Worm (Caenorhabditis elegans) whole organism, mixed stage, embryonic: Measurements from ENCODE around the gene xpc-1.
A peak's percentile ranks its signal among the peaks of the same experiment; 100 is the strongest.

ENCODE experiments used
- M03D4.4 ChIP-seq: sonication (generic microtip); optimal IDR thresholded peaks from 2 replicates; lab custom pipeline; 2017; ENCODE audit warnings: mild to moderate bottlenecking, missing genetic modification characterization, missing compliant biosample characterization
- bed-3 ChIP-seq: fragments of 200-800 bp; sonication (Bioruptor generic); optimal IDR thresholded peaks from 3 replicates; lab custom pipeline; 2018; ENCODE audit warnings: mild to moderate bottlenecking, missing genetic modification characterization, moderate library complexity, missing compliant biosample characterization
- blmp-1 ChIP-seq: fragments of 150-350 bp; optimal IDR thresholded peaks from 2 replicates; lab custom pipeline; 2014; ENCODE audit warnings: missing biosample characterization, missing genetic modification characterization
- ceh-39 ChIP-seq: fragments of 150-350 bp; optimal IDR thresholded peaks from 2 replicates; lab custom pipeline; 2014; ENCODE audit warnings: missing biosample characterization, missing genetic modification characterization
- ceh-43 ChIP-seq: fragments of 200-800 bp; sonication (Bioruptor generic); optimal IDR thresholded peaks from 2 replicates; lab custom pipeline; 2018; ENCODE audit warnings: mild to moderate bottlenecking, missing genetic modification characterization, moderate library complexity, missing compliant biosample characterization
- ceh-83 ChIP-seq: fragments of 200-800 bp; sonication (Bioruptor generic); optimal IDR thresholded peaks from 2 replicates; lab custom pipeline; 2018; ENCODE audit warnings: mild to moderate bottlenecking, missing genetic modification characterization, missing compliant biosample characterization
- ces-1 ChIP-seq: fragments of 150-350 bp; optimal IDR thresholded peaks from 2 replicates; lab custom pipeline; 2014; ENCODE audit warnings: missing biosample characterization, missing genetic modification reagents, missing genetic modification characterization
- cnd-1 ChIP-seq: fragments of 200-800 bp; sonication (Bioruptor generic); optimal IDR thresholded peaks from 2 replicates; lab custom pipeline; 2018; ENCODE audit warnings: mild to moderate bottlenecking, missing genetic modification characterization, missing compliant biosample characterization
- elt-1 ChIP-seq: sonication (generic microtip); optimal IDR thresholded peaks from 2 replicates; lab custom pipeline; 2017; ENCODE audit warnings: missing genetic modification characterization, mild to moderate bottlenecking, missing compliant biosample characterization, antibody characterized with exemption, moderate library complexity, borderline replicate concordance; ENCODE audit not compliant: insufficient read depth
- elt-3 ChIP-seq: fragments of 150-350 bp; optimal IDR thresholded peaks from 2 replicates; lab custom pipeline; 2014; ENCODE audit warnings: missing biosample characterization, missing genetic modification characterization
- flh-1 ChIP-seq: fragments of 200-800 bp; sonication (Bioruptor generic); optimal IDR thresholded peaks from 2 replicates; lab custom pipeline; 2018; ENCODE audit warnings: mild to moderate bottlenecking, missing genetic modification characterization, moderate library complexity, missing compliant biosample characterization
- ham-2 ChIP-seq: fragments of 200-800 bp; sonication (Bioruptor generic); optimal IDR thresholded peaks from 2 replicates; lab custom pipeline; 2018; ENCODE audit warnings: mild to moderate bottlenecking, missing genetic modification characterization, missing compliant biosample characterization
- hlh-1 ChIP-seq: fragments of 150-350 bp; optimal IDR thresholded peaks from 2 replicates; lab custom pipeline; 2014; ENCODE audit warnings: missing biosample characterization, missing genetic modification reagents, missing genetic modification characterization
- lin-13 ChIP-seq: fragments of 150-350 bp; optimal IDR thresholded peaks from 2 replicates; lab custom pipeline; 2014; ENCODE audit warnings: missing biosample characterization, missing genetic modification characterization
- lin-32 ChIP-seq: fragments of 200-800 bp; sonication (Bioruptor generic); optimal IDR thresholded peaks from 2 replicates; lab custom pipeline; 2018; ENCODE audit warnings: mild to moderate bottlenecking, missing genetic modification characterization, missing compliant biosample characterization
- lsy-2 ChIP-seq: fragments of 150-350 bp; optimal IDR thresholded peaks from 2 replicates; lab custom pipeline; 2014; ENCODE audit warnings: missing biosample characterization, missing genetic modification characterization
- mab-5 ChIP-seq: fragments of 150-350 bp; optimal IDR thresholded peaks from 2 replicates; lab custom pipeline; 2014; ENCODE audit warnings: missing biosample characterization, missing genetic modification characterization
- mls-2 ChIP-seq: sonication (generic microtip); optimal IDR thresholded peaks from 2 replicates; lab custom pipeline; 2016; ENCODE audit warnings: mild to moderate bottlenecking, missing genetic modification characterization, moderate library complexity, missing compliant biosample characterization
- nhr-2 ChIP-seq: fragments of 150-350 bp; optimal IDR thresholded peaks from 2 replicates; lab custom pipeline; 2014; ENCODE audit warnings: missing biosample characterization, missing genetic modification characterization
- nhr-237 ChIP-seq: fragments of 150-350 bp; optimal IDR thresholded peaks from 2 replicates; lab custom pipeline; 2014; ENCODE audit warnings: missing biosample characterization, missing genetic modification characterization
- nhr-28 ChIP-seq: fragments of 150-350 bp; optimal IDR thresholded peaks from 2 replicates; lab custom pipeline; 2014; ENCODE audit warnings: missing biosample characterization, missing genetic modification characterization
- pha-4 ChIP-seq: fragments of 150-350 bp; optimal IDR thresholded peaks from 2 replicates; lab custom pipeline; 2018; ENCODE audit warnings: missing biosample characterization, missing genetic modification reagents, missing genetic modification characterization
- tbx-8 ChIP-seq: fragments of 200-800 bp; sonication (Bioruptor generic); optimal IDR thresholded peaks from 2 replicates; lab custom pipeline; 2018; ENCODE audit warnings: mild to moderate bottlenecking, missing genetic modification characterization, moderate library complexity, missing compliant biosample characterization
- unc-120 ChIP-seq: sonication (generic microtip); optimal IDR thresholded peaks from 2 replicates; lab custom pipeline; 2017; ENCODE audit warnings: missing genetic modification characterization, missing compliant biosample characterization; ENCODE audit not compliant: poor library complexity, severe bottlenecking
- unc-39 ChIP-seq: fragments of 150-350 bp; optimal IDR thresholded peaks from 2 replicates; lab custom pipeline; 2014; ENCODE audit warnings: missing biosample characterization, missing genetic modification characterization
- unc-62 ChIP-seq: fragments of 150-350 bp; optimal IDR thresholded peaks from 2 replicates; lab custom pipeline; 2014; ENCODE audit warnings: missing biosample characterization, missing genetic modification reagents, missing genetic modification characterization
- zip-8 ChIP-seq: fragments of 150-350 bp; optimal IDR thresholded peaks from 2 replicates; lab custom pipeline; 2014; ENCODE audit warnings: missing biosample characterization, missing genetic modification characterization
- ztf-11 ChIP-seq: fragments of 150-350 bp; optimal IDR thresholded peaks from 2 replicates; lab custom pipeline; 2014; ENCODE audit warnings: missing biosample characterization, missing genetic modification characterization

xpc-1 gene

DNA sequence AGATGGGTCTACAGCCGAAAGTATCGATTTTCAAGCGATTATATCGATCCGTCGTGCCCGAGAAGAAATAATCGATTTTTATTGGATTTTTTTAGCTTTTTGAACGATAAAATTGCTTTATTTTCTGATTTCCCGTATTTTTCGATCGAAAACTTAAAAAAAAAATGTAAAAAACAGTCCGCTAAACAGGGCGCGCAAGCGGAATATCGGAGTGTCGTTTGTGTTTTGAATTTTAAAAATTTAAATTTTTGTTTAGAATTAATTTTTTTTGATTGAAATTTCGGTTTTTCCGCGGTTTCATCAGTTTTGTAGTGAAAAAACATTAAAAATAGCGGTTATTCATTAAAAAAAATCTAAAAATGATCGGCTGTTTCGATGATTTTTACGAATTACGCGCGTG lies 22.7 kb upstream of the xpc-1 start:
- no peak for TF ChIP-seq nhr-28 (tag; lab: Kevin White, UChicago)
- no peak for TF ChIP-seq pha-4 (tag; lab: Kevin White, UChicago)
- no peak for TF ChIP-seq ztf-11 (tag; lab: Kevin White, UChicago)

- no peak for TF ChIP-seq tbx-8 (GFP tag; lab: Kevin White, UChicago)
- TF ChIP-seq nhr-237 (tag; lab: Kevin White, UChicago), result no peak
- no peak for TF ChIP-seq unc-39 (tag; lab: Kevin White, UChicago)
- TF ChIP-seq ces-1 (GFP tag; lab: Kevin White, UChicago), result no peak
- no peak for TF ChIP-seq ztf-11 (tag; lab: Kevin White, UChicago)
- no peak for TF ChIP-seq flh-1 (GFP tag; lab: Kevin White, UChicago)
- no peak for TF ChIP-seq elt-1
- no peak for TF ChIP-seq pha-4 (tag; lab: Kevin White, UChicago)
- no peak for TF ChIP-seq blmp-1 (tag; lab: Kevin White, UChicago)
- TF ChIP-seq mls-2 (tag; lab: Kevin White, UChicago), result no peak
- no peak for TF ChIP-seq mab-5 (tag; lab: Kevin White, UChicago)
- no peak for TF ChIP-seq bed-3 (GFP tag; lab: Kevin White, UChicago)
- no peak for TF ChIP-seq M03D4.4
- no peak for TF ChIP-seq nhr-28 (tag; lab: Kevin White, UChicago)
- TF ChIP-seq ceh-39, result no peak
- TF ChIP-seq ceh-83, result no peak
- TF ChIP-seq ceh-43 (GFP tag; lab: Kevin White, UChicago), result no peak
- TF ChIP-seq hlh-1 (tag; lab: Kevin White, UChicago), result no peak
- no peak for TF ChIP-seq lin-32 (GFP tag; lab: Kevin White, UChicago)
- TF ChIP-seq nhr-2 (tag; lab: Kevin White, UChicago), result no peak
These were observed 21.8 kb upstream of the xpc-1 start for ce11 chrIV:1971078-1971477.

ce11 chrIV:1972271-1972670 lies 20.6 kb upstream of the xpc-1 start, which contains the start of gene Y76B12C.4:
Gene Y76B12C.4 (minus strand): TSS chrIV:1972371.
- TF ChIP-seq zip-8 (tag; lab: Kevin White, UChicago) (no peak), ces-1 (GFP tag; lab: Kevin White, UChicago) (no peak), elt-1 (no peak)

DNA sequence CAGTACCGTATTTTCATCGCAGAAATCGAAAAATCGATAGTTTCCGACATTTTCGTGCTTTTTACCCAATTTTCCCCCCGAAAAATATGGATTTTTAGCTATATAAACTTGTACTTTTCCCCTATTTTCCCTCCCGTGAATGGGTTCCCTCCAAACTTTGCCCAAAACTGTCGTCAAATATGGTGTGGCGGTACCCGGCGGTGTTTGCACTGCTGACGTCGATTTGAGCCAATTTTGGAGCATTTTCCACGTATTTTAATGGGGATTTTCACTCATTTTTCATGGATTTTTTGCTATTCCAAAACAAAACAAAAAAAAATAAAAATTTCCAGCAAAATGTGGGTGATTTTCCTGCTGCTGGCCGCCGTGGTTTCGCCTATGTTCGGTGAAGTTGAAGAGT lies 19.5 kb upstream of the xpc-1 start, which contains the start of gene Y76B12C.3:
Gene Y76B12C.3, plus strand, starts transcription at position 334 of the 400 bp plus-strand sequence.
- TF ChIP-seq mab-5 (tag; lab: Kevin White, UChicago) (no peak), pha-4 (tag; lab: Kevin White, UChicago) (no peak), unc-120 (tag; lab: Kevin White, UChicago) (peak; percentile 21), lin-13 (tag; lab: Kevin White, UChicago) (no peak), zip-8 (tag; lab: Kevin White, UChicago) (no peak), cnd-1 (no peak), ces-1 (GFP tag; lab: Kevin White, UChicago) (no peak)

ce11 chrIV:1975594-1975993 lies 17.3 kb upstream of the xpc-1 start:
- no peak for TF ChIP-seq nhr-2 (tag; lab: Kevin White, UChicago)
- TF ChIP-seq ces-1 (GFP tag; lab: Kevin White, UChicago), result peak; percentile 61
- no peak for TF ChIP-seq lsy-2
- no peak for TF ChIP-seq unc-120 (tag; lab: Kevin White, UChicago)

DNA sequence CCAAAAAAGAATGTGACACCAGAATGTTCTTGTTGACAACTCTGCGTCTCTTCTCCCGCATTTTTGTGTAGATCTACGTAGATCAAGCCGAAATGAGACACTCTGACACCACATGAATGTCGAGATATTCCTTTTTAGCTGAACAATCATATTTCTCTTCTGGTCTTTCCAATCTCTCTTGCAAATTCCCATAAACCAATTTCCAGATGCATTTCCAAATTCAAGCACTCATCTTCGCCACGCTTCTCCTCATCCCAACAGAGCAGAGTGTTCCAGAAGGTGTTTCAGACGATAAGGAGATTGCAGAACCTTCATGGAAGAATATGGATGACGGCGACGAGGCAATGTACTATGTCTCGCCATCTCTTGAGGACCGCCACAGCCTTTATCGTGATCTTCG lies 13.1 kb upstream of the xpc-1 start, which contains the start of gene Y76B12C.8:
Gene Y76B12C.8, plus strand, starts transcription at position 207 of the 400 bp plus-strand sequence.
- TF ChIP-seq ces-1 (GFP tag; lab: Kevin White, UChicago) (no peak), nhr-237 (tag; lab: Kevin White, UChicago) (no peak), pha-4 (tag; lab: Kevin White, UChicago) (no peak), unc-62 (GFP tag; lab: Kevin White, UChicago) (no peak), ham-2 (no peak), elt-3 (tag; lab: Kevin White, UChicago) (no peak)
